1 fruit fly cellular context compared by ENCODE assay signal in the genomic region with DNA sequence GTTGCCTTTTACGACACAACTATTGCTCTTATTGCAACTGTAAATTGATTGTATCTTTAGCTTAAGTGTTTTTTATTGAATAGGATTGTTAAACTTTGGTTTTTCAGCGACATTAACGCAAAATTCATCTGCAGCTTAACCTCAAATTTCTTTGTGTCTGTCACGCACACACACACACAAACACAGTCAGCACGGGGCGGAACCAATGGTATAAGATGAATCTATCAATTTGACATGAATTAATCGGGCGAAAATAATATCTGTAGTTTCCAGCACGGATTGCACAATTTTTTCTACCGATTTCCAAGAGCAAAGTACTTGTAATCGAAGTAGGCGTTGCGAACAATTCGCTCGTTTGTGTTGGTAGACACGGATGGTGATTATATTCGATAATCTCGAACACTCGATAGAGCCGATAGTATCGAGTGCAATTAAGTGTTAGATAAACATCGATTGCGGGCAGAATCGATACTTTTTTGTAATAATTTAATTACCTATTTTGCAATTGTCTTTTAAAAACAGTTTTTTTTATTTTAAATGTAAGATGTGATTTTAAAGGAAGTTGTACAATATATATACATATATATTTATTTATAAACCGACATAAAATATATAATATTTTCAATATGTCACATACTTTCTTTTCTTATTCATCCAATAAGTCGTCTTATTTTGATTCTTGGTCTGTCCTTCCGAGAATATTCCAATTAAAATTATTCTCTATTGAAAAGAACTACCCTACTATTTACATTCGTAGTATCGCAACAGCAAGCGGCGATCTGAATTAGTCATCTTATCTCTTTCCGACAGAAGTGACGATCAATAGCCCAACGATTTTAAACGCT.
TF ChIP-seq lines count a peak whose summit lies in the region.

Gene PRL-1 (minus strand): TSS at position 380 of the 845 bp plus-strand sequence.
Gene EndoGI (plus strand): TSS at position 462 of the 845 bp plus-strand sequence.

TF ChIP-seq in whole organism, embryonic, 481 proteins besides CTCF, POLR2A, EP300 and RAD21 (continued from another document):
- TF ChIP-seq chif (GFP tag; optimal IDR thresholded peaks at IDR 0.05; lab: Kevin White, UChicago) (no peak), jumu (GFP tag; optimal IDR thresholded peaks at IDR 0.05; lab: Kevin White, UChicago) (no peak), Six4 (GFP tag; optimal IDR thresholded peaks at IDR 0.05; lab: Kevin White, UChicago) (peak; percentile 54), dysf (GFP tag; IDR thresholded peaks at IDR 0.05; lab: Robert Waterston, UW) (peak; percentile 79; the same call in 1 of the 3 replicates), CG17568 (GFP tag; optimal IDR thresholded peaks at IDR 0.05; lab: Kevin White, UChicago) (peak; percentile 89), CG12769 (tag; optimal IDR thresholded peaks at IDR 0.05; lab: Kevin White, UChicago) (no peak), ems (GFP tag; optimal IDR thresholded peaks at IDR 0.05; lab: Kevin White, UChicago) (no peak), CG1602 (GFP tag; optimal IDR thresholded peaks at IDR 0.05; lab: Kevin White, UChicago) (peak; percentile 64), crc (GFP tag; optimal IDR thresholded peaks at IDR 0.05; lab: Kevin White, UChicago) (no peak), CG9437 (GFP tag; optimal IDR thresholded peaks at IDR 0.05; lab: Kevin White, UChicago) (peak; percentile 56), slp2 (GFP tag; optimal IDR thresholded peaks at IDR 0.05; lab: Kevin White, UChicago) (no peak), dmrt11E (tag; optimal IDR thresholded peaks at IDR 0.05; lab: Kevin White, UChicago) (peak; percentile 53), kay (GFP tag; optimal IDR thresholded peaks at IDR 0.05; lab: Kevin White, UChicago) (peak; percentile 74), CG32767 (GFP tag; IDR thresholded peaks at IDR 0.05; lab: Robert Waterston, UW) (peak; percentile 69; the same call in 1 of the 2 replicates), CG1024 (GFP tag; IDR thresholded peaks at IDR 0.05; lab: Robert Waterston, UW) (no peak), CG34224 (GFP tag; IDR thresholded peaks at IDR 0.05; lab: Robert Waterston, UW; ENCODE audit: partially characterized antibody) (peak; percentile 99), tgo (GFP tag; IDR thresholded peaks at IDR 0.05; lab: Robert Waterston, UW) (peak; percentile 74), CG31224 (GFP tag; IDR thresholded peaks at IDR 0.05; lab: Robert Waterston, UW) (peak; percentile 66), trh (GFP tag; optimal IDR thresholded peaks at IDR 0.05; lab: Kevin White, UChicago) (peak; percentile 49), schlank (tag; optimal IDR thresholded peaks at IDR 0.05; lab: Kevin White, UChicago) (no peak), vfl (GFP tag; optimal IDR thresholded peaks at IDR 0.05; lab: Kevin White, UChicago) (no peak), CG16779 (GFP tag; IDR thresholded peaks at IDR 0.05; lab: Robert Waterston, UW) (no peak), CG7987 (GFP tag; optimal IDR thresholded peaks at IDR 0.05; lab: Kevin White, UChicago) (no peak), Ravus (GFP tag; IDR thresholded peaks at IDR 0.05; lab: Robert Waterston, UW) (peak; percentile 37; the same call in 1 of the 2 replicates), CG2116 (GFP tag; optimal IDR thresholded peaks at IDR 0.05; lab: Kevin White, UChicago) (peak; percentile 83), Xbp1 (GFP tag; optimal IDR thresholded peaks at IDR 0.05; lab: Kevin White, UChicago) (peak; percentile 46), HmgD (GFP tag; optimal IDR thresholded peaks at IDR 0.05; lab: Kevin White, UChicago) (no peak), Xrp1 (GFP tag; IDR thresholded peaks at IDR 0.05; lab: Robert Waterston, UW) (peak; percentile 77), Vsx1 (GFP tag; optimal IDR thresholded peaks at IDR 0.05; lab: Kevin White, UChicago) (peak; percentile 65), NK7.1 (GFP tag; optimal IDR thresholded peaks at IDR 0.05; lab: Kevin White, UChicago) (no peak), CG30431 (GFP tag; optimal IDR thresholded peaks at IDR 0.05; lab: Kevin White, UChicago) (no peak)
